Worm (Caenorhabditis elegans): Measurements from ENCODE around the gene C07B5.6.
A peak's percentile ranks its signal among the peaks of the same experiment; 100 is the strongest.

The C07B5.6 gene

DNA sequence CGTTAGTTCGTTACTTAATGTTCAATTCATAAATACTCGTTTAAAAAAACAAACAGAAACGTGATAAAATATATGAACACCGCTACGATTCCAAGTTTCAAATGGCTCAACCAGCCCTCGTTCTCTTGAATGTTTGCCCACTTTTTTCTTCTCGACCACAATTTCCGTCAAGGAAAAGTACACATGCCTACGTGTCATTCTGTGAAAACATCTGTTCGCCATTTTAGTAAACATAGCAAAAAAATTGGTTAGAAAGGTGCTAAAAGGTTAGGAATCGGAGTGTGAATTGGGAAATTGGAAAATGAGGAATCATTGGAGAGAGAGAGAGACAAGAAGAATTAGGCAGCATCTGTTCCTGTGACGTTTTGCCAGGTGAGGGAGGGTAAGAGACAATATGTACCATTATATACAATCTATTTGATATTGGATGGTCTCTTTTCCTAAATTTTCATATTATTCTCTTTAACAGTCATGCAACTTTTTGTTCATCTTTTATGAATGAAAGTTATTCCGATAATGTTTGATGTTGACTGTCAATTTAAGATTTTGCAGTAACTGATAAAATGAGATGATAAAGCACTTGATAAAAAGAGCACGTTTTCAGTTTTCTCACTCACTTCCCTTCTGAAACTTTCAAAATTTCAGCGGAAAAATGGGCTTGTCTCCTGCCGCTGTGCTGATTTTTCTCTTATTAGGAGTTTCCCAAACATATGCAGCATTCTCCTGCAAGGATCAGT is 20.6 kb downstream of the C07B5.6 start, which contains the start of gene nuc-1:
Gene nuc-1, plus strand, starts transcription at position 612 of the 737 bp plus-strand sequence.
- TF ChIP-seq mdl-1 (tag; optimal IDR thresholded peaks at IDR 0.05) (no peak), elt-2 (tag; optimal IDR thresholded peaks at IDR 0.05) (peak; percentile 76), pqm-1 (tag; optimal IDR thresholded peaks at IDR 0.05) (peak; percentile 61), nhr-77 (tag; optimal IDR thresholded peaks at IDR 0.05) (no peak), skn-1 (tag; optimal IDR thresholded peaks at IDR 0.05) (no peak), pha-4 (tag; optimal IDR thresholded peaks at IDR 0.05) (peak; percentile 92), nfya-1 (tag; optimal IDR thresholded peaks at IDR 0.05; ENCODE audit: insufficient read depth) (no peak), ceh-9 (tag; optimal IDR thresholded peaks at IDR 0.05) (no peak), nhr-67 (tag; optimal IDR thresholded peaks at IDR 0.05) (no peak)

DNA sequence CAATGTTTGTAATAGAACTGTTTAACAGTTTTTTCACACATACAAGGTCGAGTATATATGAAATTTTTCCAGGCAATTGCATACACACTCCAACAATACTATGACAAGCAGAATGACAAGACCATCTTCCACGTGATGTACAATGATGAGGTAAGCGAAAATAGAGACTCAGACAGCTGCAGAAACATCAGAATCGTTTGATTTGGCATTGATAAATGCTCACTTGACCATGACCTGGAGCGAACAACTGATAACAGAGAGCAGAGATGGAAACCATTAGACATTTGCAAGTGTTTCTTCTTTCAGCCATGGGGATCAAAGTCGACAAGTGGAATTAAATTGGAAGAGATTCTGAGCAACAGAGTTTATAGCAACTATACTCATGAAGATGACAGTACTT is 21.6 kb downstream of the C07B5.6 start:
- TF ChIP-seq nhr-237 (tag; optimal IDR thresholded peaks at IDR 0.05) (no peak), pha-4 (tag; optimal IDR thresholded peaks at IDR 0.05) (peak; percentile 36), elt-2 (tag; optimal IDR thresholded peaks at IDR 0.05) (peak; percentile 96), zag-1 (tag; optimal IDR thresholded peaks at IDR 0.05) (no peak), mdl-1 (tag; optimal IDR thresholded peaks at IDR 0.05) (peak; percentile 20), pqm-1 (tag; optimal IDR thresholded peaks at IDR 0.05) (peak; percentile 96), unc-39 (tag; optimal IDR thresholded peaks at IDR 0.05) (no peak), jun-1 (tag; optimal IDR thresholded peaks at IDR 0.05) (peak; percentile 67)

DNA sequence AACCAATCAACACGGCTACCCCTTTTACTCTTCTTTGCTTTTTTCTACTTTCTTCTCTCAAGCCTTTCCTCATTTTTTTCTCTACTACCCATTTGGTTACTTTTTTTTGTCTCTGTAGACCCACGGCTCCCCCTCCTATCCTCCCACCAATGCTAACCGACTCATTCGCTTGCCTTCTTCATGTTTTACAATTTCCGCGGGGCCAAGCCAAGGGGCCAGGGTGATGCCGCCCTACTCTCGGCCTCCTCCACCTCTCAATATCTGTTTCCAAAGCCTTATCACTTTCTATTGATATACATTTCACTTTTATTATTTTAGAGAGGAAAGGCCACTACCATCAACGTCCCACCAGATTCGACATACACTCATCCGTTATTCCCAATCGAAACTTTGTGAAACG is 24.5 kb downstream of the C07B5.6 start, which contains the start of gene F49E2.5:
Gene F49E2.5, plus strand, starts transcription at position 301 of the 400 bp plus-strand sequence.
- TF ChIP-seq egl-5 (tag; optimal IDR thresholded peaks at IDR 0.05) (no peak), nhr-23 (tag; optimal IDR thresholded peaks at IDR 0.05) (no peak), R02D3.7 (tag; optimal IDR thresholded peaks at IDR 0.05) (no peak), elt-3 (tag; optimal IDR thresholded peaks at IDR 0.05) (no peak), mdl-1 (tag; optimal IDR thresholded peaks at IDR 0.05) (no peak), tbx-2 (tag; optimal IDR thresholded peaks at IDR 0.05) (no peak), nhr-76 (tag; optimal IDR thresholded peaks at IDR 0.05) (no peak), nhr-237 (tag; optimal IDR thresholded peaks at IDR 0.05) (no peak), daf-12 (tag; optimal IDR thresholded peaks at IDR 0.05) (no peak), ztf-4 (tag; optimal IDR thresholded peaks at IDR 0.05) (no peak), egl-27 (tag; optimal IDR thresholded peaks at IDR 0.05) (no peak), nhr-67 (tag; optimal IDR thresholded peaks at IDR 0.05) (no peak), sea-2 (GFP tag; optimal IDR thresholded peaks at IDR 0.05) (no peak), aly-2 (tag; optimal IDR thresholded peaks at IDR 0.05) (no peak), ZK546.5 (tag; optimal IDR thresholded peaks at IDR 0.05) (no peak), mml-1 (tag; optimal IDR thresholded peaks at IDR 0.05) (no peak), snpc-4 (tag; optimal IDR thresholded peaks at IDR 0.05) (no peak), ceh-16 (tag; optimal IDR thresholded peaks at IDR 0.05) (no peak)

DNA sequence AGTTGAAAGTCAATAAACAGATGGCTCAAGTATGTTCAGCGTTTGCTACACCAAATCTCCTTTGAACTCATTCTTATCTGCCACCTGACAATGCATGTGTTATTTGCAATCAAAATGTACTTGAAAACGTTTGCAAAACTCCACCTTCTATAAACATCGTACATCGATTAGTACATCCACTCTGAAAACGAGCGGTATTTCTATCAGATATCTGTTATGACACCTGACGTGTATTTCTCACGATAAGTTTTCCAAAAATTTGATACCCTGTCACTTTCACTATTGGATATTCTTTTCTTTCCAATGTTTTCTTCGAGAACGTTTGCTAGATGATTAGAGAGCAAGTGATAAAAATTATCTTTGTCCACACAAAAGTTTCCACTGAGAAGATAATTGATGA is 25.6 kb downstream of the C07B5.6 start:
- TF ChIP-seq nhr-43 (tag; optimal IDR thresholded peaks at IDR 0.05; ENCODE audit: poor library complexity, severe bottlenecking) (no peak), nfya-1 (tag; optimal IDR thresholded peaks at IDR 0.05; ENCODE audit: insufficient read depth) (peak; percentile 12), fkh-2 (tag; optimal IDR thresholded peaks at IDR 0.05) (no peak), pha-4 (tag; optimal IDR thresholded peaks at IDR 0.05) (peak; percentile 82), sea-2 (GFP tag; optimal IDR thresholded peaks at IDR 0.05) (no peak), lsy-12 (tag; optimal IDR thresholded peaks at IDR 0.05) (no peak)

DNA sequence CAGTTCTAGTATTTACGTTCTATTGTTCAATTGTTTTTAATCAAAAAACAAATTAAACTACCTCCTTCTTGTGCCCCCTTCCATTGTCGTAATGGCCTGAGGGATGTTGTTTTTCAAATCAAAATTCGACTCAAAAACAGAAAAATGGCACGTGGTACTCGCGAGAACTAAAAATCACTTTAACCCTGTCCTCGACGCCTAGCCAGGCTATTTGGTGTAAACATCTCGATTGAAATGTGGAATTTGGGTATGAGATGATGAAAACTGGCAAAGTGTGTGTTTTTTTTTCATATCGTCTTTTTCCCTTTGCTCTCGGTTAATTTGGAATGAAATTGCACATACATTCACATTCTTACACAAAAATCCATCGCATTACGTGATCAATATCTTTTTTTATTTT is 27.8 kb downstream of the C07B5.6 start:
- peak; percentile 48 for TF ChIP-seq egl-5 (tag; optimal IDR thresholded peaks at IDR 0.05)
- TF ChIP-seq sea-2 (GFP tag; optimal IDR thresholded peaks at IDR 0.05), result no peak
- TF ChIP-seq ztf-11 (tag; optimal IDR thresholded peaks at IDR 0.05), result no peak
- TF ChIP-seq aly-2 (tag; optimal IDR thresholded peaks at IDR 0.05), result no peak
- TF ChIP-seq eor-1 (tag; optimal IDR thresholded peaks at IDR 0.05), result no peak
- TF ChIP-seq fos-1 (tag; optimal IDR thresholded peaks at IDR 0.05), result no peak
